Worm (Caenorhabditis elegans) whole organism, early embryonic: ENCODE data around the gene R02F2.7.

Experiments
- B0310.2 ChIP-seq: sonication (generic microtip); optimal IDR thresholded peaks from 2 replicates; lab custom pipeline; 2016; ENCODE audit warnings: mild to moderate bottlenecking, missing genetic modification characterization, missing compliant biosample characterization
- F13C5.2 ChIP-seq: sonication (generic microtip); optimal IDR thresholded peaks from 2 replicates; lab custom pipeline; 2017; ENCODE audit warnings: mild to moderate bottlenecking, missing genetic modification characterization, inconsistent platforms, missing compliant biosample characterization
- aly-1 ChIP-seq: sonication (generic microtip); optimal IDR thresholded peaks from 2 replicates; lab custom pipeline; 2016; ENCODE audit warnings: missing genetic modification characterization, missing compliant biosample characterization
- ama-1 ChIP-seq: fragments of 150-350 bp; optimal IDR thresholded peaks from 2 replicates; lab custom pipeline; 2014
- ceh-13 ChIP-seq: fragments of 200-800 bp; sonication (Bioruptor generic); optimal IDR thresholded peaks from 2 replicates; lab custom pipeline; 2018; ENCODE audit warnings: mild to moderate bottlenecking, missing genetic modification characterization, missing compliant biosample characterization
- ceh-36 ChIP-seq: sonication (generic microtip); optimal IDR thresholded peaks from 2 replicates; lab custom pipeline; 2016; ENCODE audit warnings: missing genetic modification characterization, inconsistent platforms, missing compliant biosample characterization
- ets-7 ChIP-seq: sonication (generic microtip); optimal IDR thresholded peaks from 2 replicates; lab custom pipeline; 2016; ENCODE audit warnings: missing genotype, missing genetic modification characterization, missing compliant biosample characterization
- flt-1 ChIP-seq: fragments of 200-800 bp; sonication (Bioruptor generic); IDR thresholded peaks from 2 replicates; pipeline ENCODE4 v1.3.6; 2022; ENCODE audit warnings: missing genetic modification characterization, missing compliant biosample characterization
- hmbx-1 ChIP-seq: sonication (generic microtip); optimal IDR thresholded peaks from 2 replicates; lab custom pipeline; 2016; ENCODE audit warnings: mild to moderate bottlenecking, missing genetic modification characterization, missing compliant biosample characterization
- hmg-4 ChIP-seq: fragments of 200-800 bp; sonication (Bioruptor generic); optimal IDR thresholded peaks from 2 replicates; lab custom pipeline; 2018; ENCODE audit warnings: mild to moderate bottlenecking, missing genetic modification characterization, missing compliant biosample characterization
- hnd-1 ChIP-seq: sonication (generic microtip); optimal IDR thresholded peaks from 2 replicates; lab custom pipeline; 2016; ENCODE audit warnings: missing genetic modification characterization, missing compliant biosample characterization
- pes-1 ChIP-seq: fragments of 200-800 bp; sonication (Bioruptor generic); IDR thresholded peaks from 2 replicates; pipeline ENCODE4 v1.3.6; 2022; ENCODE audit warnings: missing genetic modification reagents, missing genetic modification characterization, missing compliant biosample characterization
- scrt-1 ChIP-seq: fragments of 200-800 bp; sonication (Bioruptor generic); IDR thresholded peaks from 2 replicates; pipeline ENCODE4 v1.3.6; 2022; ENCODE audit warnings: missing genetic modification characterization, missing compliant biosample characterization
- sea-1 ChIP-seq: fragments of 200-800 bp; sonication (Bioruptor generic); conservative IDR thresholded peaks from 2 replicates; pipeline ENCODE4 v1.3.6; 2022; ENCODE audit warnings: missing genetic modification characterization, missing compliant biosample characterization
- tbx-11 ChIP-seq: fragments of 200-800 bp; sonication (Bioruptor generic); IDR thresholded peaks from 2 replicates; pipeline ENCODE4 v1.3.6; 2022; ENCODE audit warnings: missing genetic modification characterization, missing compliant biosample characterization
- tbx-37 ChIP-seq: fragments of 200-800 bp; sonication (Bioruptor generic); conservative IDR thresholded peaks from 2 replicates; pipeline ENCODE4 v1.3.6; 2022; ENCODE audit warnings: missing genetic modification reagents, missing genetic modification characterization, missing compliant biosample characterization
- tra-4 ChIP-seq: sonication (generic microtip); optimal IDR thresholded peaks from 2 replicates; lab custom pipeline; 2017; ENCODE audit warnings: missing genetic modification characterization, missing compliant biosample characterization

R02F2.7 gene

ce11 chrIII:5483738-5484315 lies at the start of gene R02F2.7, which contains the start of gene R02F2.4:
Gene R02F2.7 (minus strand): TSS chrIII:5483773.
Gene R02F2.4 (plus strand): TSS chrIII:5484289.
- TF ChIP-seq tra-4 (tag; lab: Kevin White, UChicago) (no peak), aly-1 (tag; lab: Kevin White, UChicago) (no peak), sea-1 (no peak), tbx-11 (GFP tag; lab: Robert Waterston, UW) (no peak), ama-1 (lab: Kevin White, UChicago) (no peak), hnd-1 (tag; lab: Kevin White, UChicago) (no peak), tbx-37 (GFP tag; lab: Robert Waterston, UW) (no peak), ceh-13 (no peak), F13C5.2 (tag; lab: Kevin White, UChicago) (no peak), ceh-36 (no peak), hmbx-1 (no peak), ets-7 (tag; lab: Kevin White, UChicago) (no peak), B0310.2 (tag; lab: Kevin White, UChicago) (no peak), flt-1 (GFP tag; lab: Robert Waterston, UW) (no peak), pes-1 (GFP tag; lab: Robert Waterston, UW) (no peak), scrt-1 (GFP tag; lab: Robert Waterston, UW) (no peak), hmg-4 (GFP tag; lab: Kevin White, UChicago) (no peak)

ce11 chrIII:5525973-5526372 lies 42.4 kb upstream of the R02F2.7 start, which contains the start of gene dex-1:
Gene dex-1 (plus strand): TSS chrIII:5526104.
- TF ChIP-seq B0310.2 (tag; lab: Kevin White, UChicago), result no peak
- TF ChIP-seq tbx-11 (GFP tag; lab: Robert Waterston, UW), result no peak
- no peak for TF ChIP-seq scrt-1 (GFP tag; lab: Robert Waterston, UW)
- TF ChIP-seq hmbx-1, result no peak
- TF ChIP-seq ama-1 (lab: Kevin White, UChicago), result no peak
- no peak for TF ChIP-seq hmg-4 (GFP tag; lab: Kevin White, UChicago)
- TF ChIP-seq tbx-37 (GFP tag; lab: Robert Waterston, UW), result no peak
- TF ChIP-seq hnd-1 (tag; lab: Kevin White, UChicago), result no peak
- TF ChIP-seq tra-4 (tag; lab: Kevin White, UChicago), result no peak
- TF ChIP-seq aly-1 (tag; lab: Kevin White, UChicago), result no peak
- TF ChIP-seq flt-1 (GFP tag; lab: Robert Waterston, UW), result no peak
- TF ChIP-seq F13C5.2 (tag; lab: Kevin White, UChicago), result no peak
- TF ChIP-seq ceh-13, result no peak
- no peak for TF ChIP-seq ceh-36
- no peak for TF ChIP-seq sea-1
- no peak for TF ChIP-seq ets-7 (tag; lab: Kevin White, UChicago)
- no peak for TF ChIP-seq pes-1 (GFP tag; lab: Robert Waterston, UW)

- TF ChIP-seq scrt-1 (GFP tag; lab: Robert Waterston, UW) (no peak), ceh-13 (no peak), tbx-11 (GFP tag; lab: Robert Waterston, UW) (no peak), hnd-1 (tag; lab: Kevin White, UChicago) (no peak), F13C5.2 (tag; lab: Kevin White, UChicago) (no peak), hmbx-1 (no peak), tbx-37 (GFP tag; lab: Robert Waterston, UW) (no peak), flt-1 (GFP tag; lab: Robert Waterston, UW) (no peak), ets-7 (tag; lab: Kevin White, UChicago) (no peak), B0310.2 (tag; lab: Kevin White, UChicago) (no peak), hmg-4 (GFP tag; lab: Kevin White, UChicago) (no peak), aly-1 (tag; lab: Kevin White, UChicago) (no peak)
Measured at ce11 chrIII:5521930-5522329, 38.4 kb upstream of the R02F2.7 start, which contains the start of gene D1044.4. Gene D1044.4 (minus strand): TSS chrIII:5522030.

- no peak for TF ChIP-seq tbx-11 (GFP tag; lab: Robert Waterston, UW)
- TF ChIP-seq ceh-13, result no peak
- TF ChIP-seq tra-4 (tag; lab: Kevin White, UChicago), result no peak
- no peak for TF ChIP-seq scrt-1 (GFP tag; lab: Robert Waterston, UW)
- TF ChIP-seq tbx-37 (GFP tag; lab: Robert Waterston, UW), result no peak
- no peak for TF ChIP-seq aly-1 (tag; lab: Kevin White, UChicago)
- TF ChIP-seq ama-1 (lab: Kevin White, UChicago), result no peak
- no peak for TF ChIP-seq flt-1 (GFP tag; lab: Robert Waterston, UW)
- TF ChIP-seq ets-7 (tag; lab: Kevin White, UChicago), result no peak
- TF ChIP-seq F13C5.2 (tag; lab: Kevin White, UChicago), result no peak
- TF ChIP-seq hnd-1 (tag; lab: Kevin White, UChicago), result no peak
- TF ChIP-seq ceh-36, result no peak
- TF ChIP-seq B0310.2 (tag; lab: Kevin White, UChicago), result no peak
- TF ChIP-seq sea-1, result no peak
- no peak for TF ChIP-seq hmg-4 (GFP tag; lab: Kevin White, UChicago)
- TF ChIP-seq hmbx-1, result no peak
- no peak for TF ChIP-seq pes-1 (GFP tag; lab: Robert Waterston, UW)
Measured at ce11 chrIII:5517423-5517822, 33.9 kb upstream of the R02F2.7 start, which contains the start of gene nekl-4. Gene nekl-4 (minus strand): TSS chrIII:5517523.

ce11 chrIII:5512502-5512901 lies 28.9 kb upstream of the R02F2.7 start, which contains the start of gene pqn-25:
Gene pqn-25 (minus strand): TSS chrIII:5512602.
- TF ChIP-seq aly-1 (tag; lab: Kevin White, UChicago) (no peak), scrt-1 (GFP tag; lab: Robert Waterston, UW) (no peak), tbx-37 (GFP tag; lab: Robert Waterston, UW) (no peak), hmg-4 (GFP tag; lab: Kevin White, UChicago) (no peak), pes-1 (GFP tag; lab: Robert Waterston, UW) (no peak), tbx-11 (GFP tag; lab: Robert Waterston, UW) (no peak), ceh-13 (no peak), ama-1 (lab: Kevin White, UChicago) (no peak), hmbx-1 (no peak), flt-1 (GFP tag; lab: Robert Waterston, UW) (no peak), hnd-1 (tag; lab: Kevin White, UChicago) (no peak), tra-4 (tag; lab: Kevin White, UChicago) (no peak), F13C5.2 (tag; lab: Kevin White, UChicago) (no peak), ceh-36 (no peak), B0310.2 (tag; lab: Kevin White, UChicago) (no peak)

- TF ChIP-seq ama-1 (lab: Kevin White, UChicago), result no peak
- TF ChIP-seq ets-7 (tag; lab: Kevin White, UChicago), result no peak
- no peak for TF ChIP-seq hmg-4 (GFP tag; lab: Kevin White, UChicago)
- TF ChIP-seq tra-4 (tag; lab: Kevin White, UChicago), result no peak
- no peak for TF ChIP-seq scrt-1 (GFP tag; lab: Robert Waterston, UW)
- no peak for TF ChIP-seq pes-1 (GFP tag; lab: Robert Waterston, UW)
- TF ChIP-seq ceh-36, result no peak
- TF ChIP-seq aly-1 (tag; lab: Kevin White, UChicago), result no peak
- TF ChIP-seq tbx-37 (GFP tag; lab: Robert Waterston, UW), result no peak
- TF ChIP-seq sea-1, result no peak
- TF ChIP-seq flt-1 (GFP tag; lab: Robert Waterston, UW), result no peak
- no peak for TF ChIP-seq ceh-13
- no peak for TF ChIP-seq tbx-11 (GFP tag; lab: Robert Waterston, UW)
Measured at ce11 chrIII:5508669-5509068, 25.1 kb upstream of the R02F2.7 start, which contains the start of gene D1044.7. Gene D1044.7 (minus strand): TSS chrIII:5508769.
